Worm (Caenorhabditis elegans) whole organism, late embryonic: ENCODE results near the gene ttr-37.

Source experiments
- T23F11.4 ChIP-seq: fragments of 200-800 bp; sonication (Bioruptor generic); optimal IDR thresholded peaks from 2 replicates; lab custom pipeline; 2018; ENCODE audit warnings: mild to moderate bottlenecking, missing genetic modification characterization, missing compliant biosample characterization
- Y22D7AL.16 ChIP-seq: sonication (generic microtip); optimal IDR thresholded peaks from 2 replicates; lab custom pipeline; 2016; ENCODE audit warnings: missing genetic modification characterization, missing compliant biosample characterization
- ceh-24 ChIP-seq: sonication (generic microtip); optimal IDR thresholded peaks from 2 replicates; lab custom pipeline; 2016; ENCODE audit warnings: mild to moderate bottlenecking, missing genetic modification characterization, missing compliant biosample characterization
- ceh-30 ChIP-seq: fragments of 150-350 bp; optimal IDR thresholded peaks from 2 replicates; lab custom pipeline; 2014; ENCODE audit warnings: missing biosample characterization, missing genetic modification characterization
- ceh-6 ChIP-seq: fragments of 200-800 bp; sonication (Bioruptor generic); optimal IDR thresholded peaks from 2 replicates; lab custom pipeline; 2018; ENCODE audit warnings: mild to moderate bottlenecking, missing genetic modification characterization, missing compliant biosample characterization
- ceh-9 ChIP-seq: sonication (generic microtip); optimal IDR thresholded peaks from 2 replicates; lab custom pipeline; 2016; ENCODE audit warnings: mild to moderate bottlenecking, missing genetic modification characterization, inconsistent platforms, missing compliant biosample characterization
- dve-1 ChIP-seq: sonication (generic microtip); optimal IDR thresholded peaks from 2 replicates; lab custom pipeline; 2017; ENCODE audit warnings: antibody characterized with exemption, mild to moderate bottlenecking, missing genetic modification characterization, missing compliant biosample characterization
- gmeb-2 ChIP-seq: sonication (generic microtip); optimal IDR thresholded peaks from 2 replicates; lab custom pipeline; 2016; ENCODE audit warnings: missing genetic modification characterization, inconsistent platforms, missing compliant biosample characterization
- hlh-13 ChIP-seq: fragments of 200-800 bp; sonication (Bioruptor generic); optimal IDR thresholded peaks from 2 replicates; lab custom pipeline; 2018; ENCODE audit warnings: mild to moderate bottlenecking, missing genetic modification characterization, missing compliant biosample characterization
- hlh-15 ChIP-seq: sonication (generic microtip); optimal IDR thresholded peaks from 2 replicates; lab custom pipeline; 2016; ENCODE audit warnings: missing genetic modification characterization, missing compliant biosample characterization
- lim-6 ChIP-seq: sonication (generic microtip); optimal IDR thresholded peaks from 2 replicates; lab custom pipeline; 2016; ENCODE audit warnings: missing genetic modification characterization, missing compliant biosample characterization
- lin-11 ChIP-seq: fragments of 200-800 bp; sonication (Bioruptor generic); optimal IDR thresholded peaks from 2 replicates; lab custom pipeline; 2018; ENCODE audit warnings: mild to moderate bottlenecking, missing genetic modification characterization, missing compliant biosample characterization
- nhr-11 ChIP-seq: fragments of 150-350 bp; optimal IDR thresholded peaks from 2 replicates; lab custom pipeline; 2014; ENCODE audit warnings: missing biosample characterization, missing genetic modification characterization
- pag-3 ChIP-seq: sonication (generic microtip); optimal IDR thresholded peaks from 2 replicates; lab custom pipeline; 2016; ENCODE audit warnings: missing compliant biosample characterization, missing genetic modification characterization, borderline replicate concordance
- pha-2 ChIP-seq: sonication (generic microtip); optimal IDR thresholded peaks from 2 replicates; lab custom pipeline; 2017; ENCODE audit warnings: mild to moderate bottlenecking, missing genetic modification characterization, missing compliant biosample characterization
- pros-1 ChIP-seq: fragments of 150-350 bp; optimal IDR thresholded peaks from 2 replicates; lab custom pipeline; 2014; ENCODE audit warnings: missing biosample characterization, missing genetic modification reagents, missing genetic modification characterization
- ref-2 ChIP-seq: sonication (generic microtip); optimal IDR thresholded peaks from 2 replicates; lab custom pipeline; 2016; ENCODE audit warnings: missing genetic modification characterization, missing compliant biosample characterization
- sdc-2 ChIP-seq: sonication (generic microtip); optimal IDR thresholded peaks from 2 replicates; lab custom pipeline; 2016; ENCODE audit warnings: missing genotype, missing genetic modification characterization, missing compliant biosample characterization
- syd-9 ChIP-seq: sonication (generic microtip); optimal IDR thresholded peaks from 2 replicates; lab custom pipeline; 2016; ENCODE audit warnings: mild to moderate bottlenecking, missing genetic modification characterization, moderate library complexity, missing compliant biosample characterization
- unc-3 ChIP-seq, 2 experiments: fragments of 200-800 bp in 1 of 2; sonication (Bioruptor generic) in 1 of 2; sonication (generic microtip) in 1 of 2; conservative IDR thresholded peaks in 1 of 2; optimal IDR thresholded peaks in 1 of 2; 2 replicates each; pipeline versions ENCODE4 v1.3.6 to Lab custom; 2016 to 2022; ENCODE audit warnings: missing compliant biosample characterization in 2 of 2, missing genetic modification characterization in 2 of 2, missing genetic modification reagents in 1 of 2
- unc-42 ChIP-seq: sonication (generic microtip); optimal IDR thresholded peaks from 2 replicates; lab custom pipeline; 2016; ENCODE audit warnings: missing genotype, missing genetic modification characterization, missing compliant biosample characterization
- unc-86 ChIP-seq: sonication (generic microtip); optimal IDR thresholded peaks from 2 replicates; lab custom pipeline; 2016; ENCODE audit warnings: missing genetic modification characterization, missing compliant biosample characterization

ttr-37 gene

DNA sequence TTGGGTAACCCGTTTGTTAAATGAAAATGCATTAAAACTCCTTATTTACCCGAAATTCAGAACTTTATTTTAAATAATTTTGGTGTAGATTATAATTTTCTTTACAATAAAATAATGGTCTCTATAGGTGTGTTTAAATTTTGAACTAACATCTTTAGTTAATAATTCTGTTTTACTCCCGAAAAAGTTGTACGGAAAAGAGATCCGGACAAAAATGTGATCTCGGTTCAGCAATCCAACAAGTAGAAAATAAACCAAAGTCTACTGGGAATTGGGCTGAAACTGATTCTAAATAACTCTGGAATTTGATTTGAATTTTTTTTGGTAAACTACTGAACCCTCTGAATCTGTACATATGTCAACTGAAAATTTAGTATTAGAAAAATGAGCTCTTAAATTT is 41.3 kb downstream of the ttr-37 start:
- TF ChIP-seq syd-9 (tag; lab: Kevin White, UChicago), result no peak
- TF ChIP-seq T23F11.4, result no peak
- no peak for TF ChIP-seq ceh-24
- TF ChIP-seq nhr-11 (tag; lab: Kevin White, UChicago), result no peak

DNA sequence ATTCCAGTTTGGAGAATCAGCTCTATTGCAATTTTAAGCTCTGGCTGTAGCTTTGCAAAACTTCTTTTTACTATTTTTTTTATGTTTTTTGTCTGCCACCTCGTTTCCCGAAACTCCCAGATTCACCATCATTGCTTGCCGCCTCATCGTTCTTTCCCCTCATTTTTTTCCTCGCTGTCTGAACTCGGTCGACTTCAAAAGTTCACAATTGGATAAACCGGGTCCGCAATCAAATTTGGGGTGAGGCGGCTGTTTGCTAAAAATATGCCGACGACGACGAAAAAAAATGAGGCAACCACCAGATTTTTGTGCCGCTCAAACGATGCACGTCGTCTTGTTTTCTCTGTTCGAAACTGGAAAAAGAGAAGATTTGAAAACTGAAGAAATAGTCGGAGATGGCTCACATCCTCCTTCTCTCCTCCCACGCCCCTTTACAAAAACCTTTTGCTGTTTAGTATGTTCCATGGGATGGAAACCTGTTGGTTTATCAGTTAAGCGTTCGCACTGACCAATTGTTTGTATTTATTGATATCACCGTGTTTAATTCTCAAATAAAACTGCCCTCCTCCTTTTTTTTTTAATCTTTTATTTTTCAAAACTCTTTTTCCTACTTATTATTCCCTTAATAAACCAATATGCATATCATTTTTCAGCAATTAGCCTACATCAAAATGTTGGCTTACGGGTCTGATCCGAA is 42.2 kb downstream of the ttr-37 start, which contains the start of gene dop-4:
TSS of gene dop-4 (plus strand) at position 647 of the 697 bp plus-strand sequence.
- TF ChIP-seq syd-9 (tag; lab: Kevin White, UChicago), result no peak
- peak; percentile 53 for TF ChIP-seq unc-42 (tag; lab: Kevin White, UChicago)

- TF ChIP-seq unc-42 (tag; lab: Kevin White, UChicago) (no peak), gmeb-2 (tag; lab: Kevin White, UChicago) (no peak), unc-3 (GFP tag; conservative IDR thresholded peaks at IDR 0.05; lab: Robert Waterston, UW) (no peak), unc-3 (tag; optimal IDR thresholded peaks at IDR 0.05; lab: Kevin White, UChicago) (no peak), hlh-15 (tag; lab: Kevin White, UChicago) (no peak), pros-1 (tag; lab: Kevin White, UChicago) (no peak), ceh-24 (no peak), unc-86 (no peak), ref-2 (tag; lab: Kevin White, UChicago) (no peak), hlh-13 (GFP tag; lab: Kevin White, UChicago) (no peak), ceh-6 (no peak), lin-11 (tag; lab: Kevin White, UChicago) (no peak)
Measured at ce11 chrX:1293471-1293870, 43.5 kb downstream of the ttr-37 start.

ce11 chrX:1292894-1293293 is 44.1 kb downstream of the ttr-37 start:
- TF ChIP-seq ceh-9 (tag; lab: Kevin White, UChicago) (no peak), unc-86 (no peak), sdc-2 (tag; lab: Kevin White, UChicago) (no peak), pag-3 (no peak), dve-1 (tag; lab: Kevin White, UChicago) (no peak), Y22D7AL.16 (no peak), ceh-30 (no peak), lim-6 (tag; lab: Kevin White, UChicago) (no peak), syd-9 (tag; lab: Kevin White, UChicago) (no peak), pha-2 (tag; lab: Kevin White, UChicago) (no peak)
